Worm (Caenorhabditis elegans) whole organism, L3 larva: Measurements from ENCODE around the gene josd-1.

Source experiments
- fos-1 ChIP-seq: fragments of 150-350 bp; optimal IDR thresholded peaks from 2 replicates; lab custom pipeline; 2014; ENCODE audit warnings: missing biosample characterization, missing genetic modification characterization
- nhr-28 ChIP-seq: fragments of 150-350 bp; optimal IDR thresholded peaks from 2 replicates; lab custom pipeline; 2014; ENCODE audit warnings: missing biosample characterization, missing genetic modification characterization
- skn-1 ChIP-seq: fragments of 150-350 bp; optimal IDR thresholded peaks from 2 replicates; lab custom pipeline; 2014; ENCODE audit warnings: missing biosample characterization, missing genetic modification characterization
- ztf-4 ChIP-seq: fragments of 150-350 bp; optimal IDR thresholded peaks from 2 replicates; lab custom pipeline; 2014; ENCODE audit warnings: missing biosample characterization, missing genetic modification characterization

DNA sequence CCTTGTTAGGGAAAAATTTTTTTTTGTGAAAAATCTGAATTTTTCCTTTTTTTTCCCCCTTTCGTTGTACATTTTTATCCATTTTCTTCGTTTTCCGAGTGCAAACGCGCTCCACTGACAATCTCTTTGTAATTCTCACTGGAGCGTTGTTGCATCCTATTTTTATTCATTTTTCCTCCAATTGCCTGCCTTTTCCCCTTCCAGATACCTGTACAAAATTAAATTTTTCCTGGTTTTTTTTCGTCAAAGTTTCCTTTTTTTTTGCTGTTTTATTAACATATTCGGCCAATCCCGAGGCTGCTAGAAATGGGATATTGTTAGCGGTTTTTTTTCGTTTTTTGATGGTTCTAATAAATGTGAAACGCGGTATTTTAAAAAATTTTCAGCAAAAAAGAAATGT is 25.0 kb upstream of the josd-1 start:
- TF ChIP-seq ztf-4 (tag; lab: Kevin White, UChicago) (no peak), nhr-28 (no peak), fos-1 (no peak), skn-1 (no peak)
